Worm (Caenorhabditis elegans) whole organism, L3 larva: ENCODE data around the gene Y60C6A.2.

Experiments
- R02D3.7 ChIP-seq: fragments of 150-350 bp; optimal IDR thresholded peaks from 2 replicates; lab custom pipeline; 2014; ENCODE audit warnings: missing biosample characterization, missing genetic modification characterization
- aly-2 ChIP-seq: fragments of 150-350 bp; optimal IDR thresholded peaks from 2 replicates; lab custom pipeline; 2014; ENCODE audit warnings: missing biosample characterization, missing genetic modification characterization
- ama-1 ChIP-seq: fragments of 150-350 bp; optimal IDR thresholded peaks from 2 replicates; lab custom pipeline; 2018
- ceh-16 ChIP-seq: sonication (generic microtip); optimal IDR thresholded peaks from 2 replicates; lab custom pipeline; 2017; ENCODE audit warnings: missing biosample characterization, missing genetic modification characterization
- ceh-28 ChIP-seq: fragments of 150-350 bp; optimal IDR thresholded peaks from 2 replicates; lab custom pipeline; 2014; ENCODE audit warnings: missing biosample characterization, missing genetic modification reagents, missing genetic modification characterization
- ceh-9 ChIP-seq: sonication (generic microtip); optimal IDR thresholded peaks from 2 replicates; lab custom pipeline; 2018; ENCODE audit warnings: missing biosample characterization, missing genetic modification characterization
- daf-12 ChIP-seq: fragments of 150-350 bp; optimal IDR thresholded peaks from 2 replicates; lab custom pipeline; 2014; ENCODE audit warnings: missing biosample characterization, missing genetic modification reagents, missing genetic modification characterization
- egl-5 ChIP-seq: fragments of 150-350 bp; optimal IDR thresholded peaks from 2 replicates; lab custom pipeline; 2017; ENCODE audit warnings: missing biosample characterization, missing genetic modification reagents, missing genetic modification characterization, inconsistent platforms
- elt-1 ChIP-seq: fragments of 150-350 bp; optimal IDR thresholded peaks from 2 replicates; lab custom pipeline; 2014; ENCODE audit warnings: missing biosample characterization, missing genetic modification characterization
- elt-2 ChIP-seq: sonication (generic microtip); optimal IDR thresholded peaks from 2 replicates; lab custom pipeline; 2016; ENCODE audit warnings: missing genetic modification reagents, mild to moderate bottlenecking, missing genetic modification characterization, missing compliant biosample characterization
- eor-1 ChIP-seq, 2 experiments: fragments of 150-350 bp; optimal IDR thresholded peaks; 2 replicates each; lab custom pipeline; 2014 to 2018; ENCODE audit warnings: missing biosample characterization in 2 of 2, missing genetic modification characterization in 2 of 2
- fkh-10 ChIP-seq: sonication (generic microtip); optimal IDR thresholded peaks from 2 replicates; lab custom pipeline; 2017; ENCODE audit warnings: missing biosample characterization, missing genetic modification reagents, missing genetic modification characterization
- fkh-2 ChIP-seq: fragments of 150-350 bp; optimal IDR thresholded peaks from 2 replicates; lab custom pipeline; 2014; ENCODE audit warnings: missing biosample characterization, missing genetic modification reagents, missing genetic modification characterization
- hmg-11 ChIP-seq: sonication (generic microtip); optimal IDR thresholded peaks from 2 replicates; lab custom pipeline; 2016; ENCODE audit warnings: missing genetic modification characterization, missing compliant biosample characterization
- jun-1 ChIP-seq: fragments of 150-350 bp; optimal IDR thresholded peaks from 2 replicates; lab custom pipeline; 2014; ENCODE audit warnings: missing biosample characterization, missing genetic modification reagents, missing genetic modification characterization
- lin-15B ChIP-seq: fragments of 150-350 bp; optimal IDR thresholded peaks from 2 replicates; lab custom pipeline; 2014; ENCODE audit warnings: missing biosample characterization, missing genetic modification characterization
- lin-39 ChIP-seq: fragments of 150-350 bp; optimal IDR thresholded peaks from 2 replicates; lab custom pipeline; 2018; ENCODE audit warnings: missing biosample characterization, missing genetic modification reagents, missing genetic modification characterization
- lsy-12 ChIP-seq: sonication (generic microtip); optimal IDR thresholded peaks from 2 replicates; lab custom pipeline; 2016; ENCODE audit warnings: mild to moderate bottlenecking, missing genetic modification characterization, missing compliant biosample characterization
- mdl-1 ChIP-seq: fragments of 150-350 bp; optimal IDR thresholded peaks from 2 replicates; lab custom pipeline; 2014; ENCODE audit warnings: missing biosample characterization, missing genetic modification characterization
- mml-1 ChIP-seq: fragments of 150-350 bp; sonication (generic microtip); optimal IDR thresholded peaks from 3 replicates; lab custom pipeline; 2014; ENCODE audit warnings: missing biosample characterization, missing genetic modification characterization
- nfya-1 ChIP-seq: sonication (generic microtip); optimal IDR thresholded peaks from 2 replicates; lab custom pipeline; 2017; ENCODE audit warnings: missing genetic modification characterization, mild to moderate bottlenecking, missing compliant biosample characterization, antibody characterized with exemption, moderate library complexity; ENCODE audit not compliant: insufficient read depth
- nhr-11 ChIP-seq: fragments of 150-350 bp; optimal IDR thresholded peaks from 2 replicates; lab custom pipeline; 2014; ENCODE audit warnings: missing biosample characterization, missing genetic modification characterization
- nhr-12 ChIP-seq: fragments of 150-350 bp; optimal IDR thresholded peaks from 2 replicates; lab custom pipeline; 2014; ENCODE audit warnings: missing biosample characterization, missing genetic modification characterization
- nhr-23 ChIP-seq: fragments of 150-350 bp; optimal IDR thresholded peaks from 2 replicates; lab custom pipeline; 2014; ENCODE audit warnings: missing biosample characterization, missing genetic modification reagents, missing genetic modification characterization
- nhr-237 ChIP-seq: fragments of 150-350 bp; optimal IDR thresholded peaks from 2 replicates; lab custom pipeline; 2014; ENCODE audit warnings: missing biosample characterization, missing genetic modification characterization
- nhr-25 ChIP-seq: sonication (generic microtip); optimal IDR thresholded peaks from 2 replicates; lab custom pipeline; 2017; ENCODE audit warnings: missing biosample characterization, missing genetic modification characterization
- nhr-43 ChIP-seq: sonication (generic microtip); optimal IDR thresholded peaks from 2 replicates; lab custom pipeline; 2016; ENCODE audit warnings: mild to moderate bottlenecking, missing genetic modification characterization, missing compliant biosample characterization; ENCODE audit not compliant: poor library complexity, severe bottlenecking
- nhr-67 ChIP-seq: fragments of 150-350 bp; optimal IDR thresholded peaks from 2 replicates; lab custom pipeline; 2014; ENCODE audit warnings: missing biosample characterization, missing genetic modification characterization
- pha-4 ChIP-seq: fragments of 150-350 bp; optimal IDR thresholded peaks from 2 replicates; lab custom pipeline; 2014; ENCODE audit warnings: missing biosample characterization, missing genetic modification reagents, missing genetic modification characterization
- pqm-1 ChIP-seq: fragments of 150-350 bp; optimal IDR thresholded peaks from 2 replicates; lab custom pipeline; 2017; ENCODE audit warnings: missing biosample characterization, missing genetic modification characterization, inconsistent platforms
- skn-1 ChIP-seq: fragments of 150-350 bp; optimal IDR thresholded peaks from 2 replicates; lab custom pipeline; 2014; ENCODE audit warnings: missing biosample characterization, missing genetic modification characterization
- snpc-4 ChIP-seq: fragments of 150-350 bp; optimal IDR thresholded peaks from 2 replicates; lab custom pipeline; 2014; ENCODE audit warnings: missing biosample characterization, missing genetic modification characterization
- tbx-2 ChIP-seq: sonication (generic microtip); optimal IDR thresholded peaks from 2 replicates; lab custom pipeline; 2016; ENCODE audit warnings: mild to moderate bottlenecking, missing genetic modification characterization, missing compliant biosample characterization
- unc-39 ChIP-seq: sonication (generic microtip); optimal IDR thresholded peaks from 4 replicates; lab custom pipeline; 2017; ENCODE audit warnings: missing biosample characterization, missing genetic modification characterization
- ztf-4 ChIP-seq: fragments of 150-350 bp; optimal IDR thresholded peaks from 2 replicates; lab custom pipeline; 2014; ENCODE audit warnings: missing biosample characterization, missing genetic modification characterization

Y60C6A.2 gene

DNA sequence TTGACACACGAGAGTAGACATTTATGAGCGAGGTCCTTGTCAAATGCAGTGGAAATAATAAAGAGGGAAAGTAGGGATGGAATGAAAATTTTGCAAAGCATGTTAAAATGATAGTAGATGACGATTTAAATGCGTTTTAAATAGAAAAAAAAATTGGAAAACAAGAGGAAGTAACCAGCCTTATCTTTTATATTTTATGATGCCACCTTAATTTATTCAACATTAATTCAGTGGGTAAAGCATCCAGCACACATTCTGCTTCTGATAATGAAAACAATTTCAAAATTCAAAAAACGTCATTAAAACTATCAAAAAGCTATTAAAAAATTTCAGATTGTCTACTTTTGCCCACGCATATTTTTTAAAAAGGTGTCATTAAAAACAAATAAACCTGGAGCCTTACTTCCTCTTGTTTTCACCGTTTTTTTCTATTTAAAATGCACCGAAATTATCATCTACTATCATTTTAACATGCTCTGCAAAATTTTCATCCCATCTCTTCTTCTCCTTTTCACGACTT, at the start of gene Y60C6A.2, which contains the start of gene Y60C6A.3:
Gene Y60C6A.2 (minus strand): TSS at position 101 of the 520 bp plus-strand sequence.
Gene Y60C6A.3 (plus strand): TSS at position 470 of the 520 bp plus-strand sequence.
- no peak for TF ChIP-seq daf-12 (tag; lab: Kevin White, UChicago)
- TF ChIP-seq nhr-11 (tag; lab: Kevin White, UChicago), result no peak
- no peak for TF ChIP-seq tbx-2

DNA sequence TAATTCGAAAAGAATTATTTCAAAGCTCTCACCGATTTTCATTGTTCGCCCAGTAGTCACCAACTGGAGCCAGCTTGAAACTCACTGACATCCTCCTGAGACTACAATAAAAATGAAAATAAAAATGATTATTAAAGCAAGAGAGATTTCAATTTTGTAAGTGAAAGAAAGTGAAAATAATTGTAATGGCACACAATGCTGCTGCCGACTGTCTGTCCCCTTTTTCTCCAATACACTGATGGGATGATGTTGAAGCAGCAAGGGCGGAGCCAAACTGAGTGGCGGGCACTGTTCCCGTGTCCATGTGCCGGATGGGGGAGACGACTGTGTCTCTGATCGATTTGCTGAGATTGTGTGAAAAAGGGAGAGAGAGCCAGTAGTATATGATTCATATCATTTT, 49.0 kb upstream of the Y60C6A.2 start, which contains the start of gene C37H5.14:
Gene C37H5.14 (minus strand): TSS at position 101 of the 400 bp plus-strand sequence.
- TF ChIP-seq snpc-4 (tag; lab: Kevin White, UChicago), result no peak
- no peak for TF ChIP-seq nhr-11 (tag; lab: Kevin White, UChicago)
- TF ChIP-seq, all 47 proteins: peak for 0

DNA sequence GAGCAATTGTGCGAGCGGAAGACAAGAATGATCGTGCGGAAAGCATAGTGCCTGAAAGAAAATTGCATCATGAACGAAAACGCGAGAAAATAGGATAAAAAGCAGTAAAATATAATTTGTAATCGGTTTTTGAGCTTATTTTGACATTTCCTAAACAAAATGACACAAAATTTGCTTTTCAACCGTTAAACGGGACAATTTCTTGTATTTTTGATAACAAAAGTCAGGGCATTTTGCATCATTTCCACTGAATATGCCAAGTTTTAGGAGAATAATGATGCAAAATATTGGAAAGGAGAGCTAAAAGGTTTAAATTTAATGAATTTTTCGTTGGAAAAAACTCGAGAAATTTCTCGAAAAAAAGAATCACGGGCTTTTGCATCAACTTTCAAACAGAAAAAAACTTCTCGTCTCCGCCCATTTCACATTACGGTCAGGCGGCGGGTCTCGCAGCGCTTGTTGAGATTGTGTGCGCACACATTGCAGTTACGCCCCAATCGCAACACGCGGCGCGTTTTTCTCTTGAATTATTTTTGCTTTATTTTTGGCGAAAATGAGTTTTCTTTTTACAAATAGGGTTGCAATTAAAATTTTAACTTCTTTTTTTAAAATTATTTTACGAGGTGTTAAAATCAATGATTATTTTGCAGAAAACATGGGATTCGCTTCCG, 41.6 kb upstream of the Y60C6A.2 start, which contains the start of the genes hsp-6 and C37H5.5:
Gene hsp-6 (minus strand): TSS at position 51 of the 671 bp plus-strand sequence.
Gene C37H5.5 (plus strand): TSS at position 651 of the 671 bp plus-strand sequence.
- TF ChIP-seq elt-2 (tag; lab: Kevin White, UChicago) (peak; percentile 60), lin-15B (tag; lab: Kevin White, UChicago) (peak; percentile 91), R02D3.7 (tag; lab: Kevin White, UChicago) (peak; percentile 50), egl-5 (tag; lab: Kevin White, UChicago) (peak; percentile 28), mdl-1 (tag; lab: Kevin White, UChicago) (no peak), pqm-1 (peak; percentile 59), nfya-1 (tag; lab: Kevin White, UChicago) (peak; percentile 96), lsy-12 (tag; lab: Kevin White, UChicago) (peak; percentile 50), hmg-11 (tag; lab: Kevin White, UChicago) (peak; percentile 58), unc-39 (no peak), mml-1 (tag; lab: Kevin White, UChicago) (no peak), lin-39 (peak; percentile 92), nhr-237 (no peak), nhr-12 (tag; lab: Kevin White, UChicago) (no peak), ceh-28 (peak; percentile 47), nhr-25 (tag; lab: Kevin White, UChicago) (peak; percentile 79), nhr-67 (tag; lab: Kevin White, UChicago) (no peak), tbx-2 (peak; percentile 18), skn-1 (tag; lab: Kevin White, UChicago) (peak; percentile 67), jun-1 (peak; percentile 32), fkh-10 (peak; percentile 43), snpc-4 (tag; lab: Kevin White, UChicago) (peak; percentile 74), nhr-23 (tag; lab: Kevin White, UChicago) (peak; percentile 80), ceh-16 (tag; lab: Kevin White, UChicago) (no peak), pha-4 (tag; lab: Kevin White, UChicago) (peak; percentile 90)
- TF ChIP-seq, all 47 proteins: peak for 18

DNA sequence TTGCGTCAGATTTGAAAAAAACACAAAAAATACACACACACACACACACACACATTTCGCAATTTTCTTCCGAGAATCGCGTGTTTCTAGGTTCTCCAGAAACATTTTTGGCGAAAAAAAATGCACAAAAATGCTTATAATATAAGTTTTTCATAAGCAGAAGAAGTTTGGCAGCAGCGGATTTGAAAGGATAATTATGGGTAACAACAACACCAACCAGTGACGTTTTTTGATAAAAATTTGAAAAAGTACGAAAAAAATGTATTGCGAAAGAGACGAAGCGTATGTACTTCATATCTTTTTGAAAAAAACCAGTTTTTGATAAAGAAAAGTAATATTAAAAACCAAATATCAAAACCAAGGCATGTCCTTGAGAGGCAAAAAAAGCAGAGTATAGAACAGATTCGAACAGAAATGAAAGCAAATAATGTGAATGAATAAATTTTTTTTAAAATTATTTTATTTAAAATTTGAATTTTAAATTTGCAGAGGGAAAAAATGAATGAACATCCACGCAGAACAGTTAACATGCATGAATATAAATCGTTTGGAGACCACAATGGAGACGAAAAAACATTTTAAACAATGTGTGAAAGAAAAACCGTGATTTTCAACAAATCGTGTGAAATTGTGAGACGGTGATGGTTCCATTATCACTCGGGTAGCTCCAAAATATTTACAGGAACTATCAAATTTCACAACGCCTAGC, 38.6 kb upstream of the Y60C6A.2 start:
- peak; percentile 55 for TF ChIP-seq elt-2 (tag; lab: Kevin White, UChicago)
- TF ChIP-seq nhr-11 (tag; lab: Kevin White, UChicago), result no peak
- no peak for TF ChIP-seq fkh-10
- TF ChIP-seq eor-1 (tag; optimal IDR thresholded peaks at IDR 0.05; lab: Kevin White, UChicago), result no peak
- TF ChIP-seq tbx-2, result peak; percentile 24
- peak; percentile 49 for TF ChIP-seq nhr-23 (tag; lab: Kevin White, UChicago)
- no peak for TF ChIP-seq elt-1 (tag; lab: Kevin White, UChicago)
- TF ChIP-seq ama-1, result peak; percentile 90
- peak; percentile 83 for TF ChIP-seq ztf-4
- TF ChIP-seq lsy-12 (tag; lab: Kevin White, UChicago), result peak; percentile 74
- peak; percentile 29 for TF ChIP-seq nhr-43
- TF ChIP-seq aly-2 (tag; lab: Kevin White, UChicago), result peak; percentile 8
- no peak for TF ChIP-seq hmg-11 (tag; lab: Kevin White, UChicago)
- peak; percentile 5 for TF ChIP-seq nfya-1 (tag; lab: Kevin White, UChicago)
- no peak for TF ChIP-seq skn-1 (tag; lab: Kevin White, UChicago)
- TF ChIP-seq pha-4 (tag; lab: Kevin White, UChicago), result peak; percentile 30
- TF ChIP-seq ceh-9 (tag; lab: Kevin White, UChicago), result no peak
- TF ChIP-seq fkh-2, result no peak
